Worm (Caenorhabditis elegans) whole organism, midembryonic: ENCODE data around the gene Y53F4B.10.

Experiments used
- T22C8.4 ChIP-seq: fragments of 200-800 bp; sonication (Bioruptor generic); IDR thresholded peaks from 2 replicates; pipeline ENCODE4 v1.3.6; 2022; ENCODE audit warnings: missing genetic modification characterization, missing compliant biosample characterization
- cog-1 ChIP-seq: sonication (generic microtip); optimal IDR thresholded peaks from 2 replicates; lab custom pipeline; 2016; ENCODE audit warnings: missing genetic modification characterization, missing compliant biosample characterization
- flt-1 ChIP-seq: fragments of 200-800 bp; sonication (Bioruptor generic); IDR thresholded peaks from 2 replicates; pipeline ENCODE4 v1.3.6; 2022; ENCODE audit warnings: missing genetic modification characterization, missing compliant biosample characterization
- klf-2 ChIP-seq: fragments of 200-800 bp; sonication (Bioruptor generic); conservative IDR thresholded peaks from 2 replicates; pipeline ENCODE4 v1.3.6; 2022; ENCODE audit warnings: missing genetic modification reagents, missing genetic modification characterization, missing compliant biosample characterization
- med-1 ChIP-seq: sonication (generic microtip); optimal IDR thresholded peaks from 2 replicates; lab custom pipeline; 2017; ENCODE audit warnings: missing genetic modification characterization, mild to moderate bottlenecking, missing compliant biosample characterization, antibody characterized with exemption, missing genetic modification reagents; ENCODE audit not compliant: insufficient read depth
- ref-1 ChIP-seq: fragments of 200-800 bp; sonication (Bioruptor generic); conservative IDR thresholded peaks from 2 replicates; pipeline ENCODE4 v1.3.6; 2022; ENCODE audit warnings: missing genetic modification reagents, missing genetic modification characterization, missing compliant biosample characterization
- tab-1 ChIP-seq: fragments of 200-800 bp; sonication (Bioruptor generic); IDR thresholded peaks from 2 replicates; pipeline ENCODE4 v1.3.6; 2022; ENCODE audit warnings: missing genetic modification characterization, missing compliant biosample characterization
- ztf-23 ChIP-seq: fragments of 200-800 bp; sonication (Bioruptor generic); IDR thresholded peaks from 2 replicates; pipeline ENCODE4 v1.3.6; 2022; ENCODE audit warnings: missing genetic modification reagents, missing genetic modification characterization, missing compliant biosample characterization
- ztf-29 ChIP-seq: fragments of 200-800 bp; sonication (Bioruptor generic); IDR thresholded peaks from 2 replicates; pipeline ENCODE4 v1.3.6; 2022; ENCODE audit warnings: missing genetic modification reagents, missing genetic modification characterization, missing compliant biosample characterization

Y53F4B.10 gene

DNA sequence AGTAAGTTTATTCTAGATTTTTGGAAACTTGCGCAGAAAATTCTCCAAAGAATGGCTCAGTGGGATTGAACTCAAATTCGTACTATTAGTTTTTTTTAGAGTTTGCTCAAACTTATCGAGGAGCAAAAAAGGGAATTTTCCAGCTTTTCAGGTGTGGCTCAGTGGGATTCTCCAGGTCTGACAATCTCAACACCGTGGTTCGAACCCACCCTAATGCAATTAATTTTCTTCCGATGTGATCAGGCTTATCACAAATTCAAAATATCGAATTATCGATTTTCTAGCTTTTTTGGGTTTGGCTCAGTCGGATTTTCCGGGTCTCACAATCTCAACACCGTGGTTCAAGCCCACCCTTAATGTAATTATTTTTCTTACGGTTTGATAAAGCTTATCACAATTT is 36.9 kb downstream of the Y53F4B.10 start:
- TF ChIP-seq klf-2 (GFP tag; lab: Robert Waterston, UW) (no peak), cog-1 (tag; lab: Kevin White, UChicago) (no peak)

DNA sequence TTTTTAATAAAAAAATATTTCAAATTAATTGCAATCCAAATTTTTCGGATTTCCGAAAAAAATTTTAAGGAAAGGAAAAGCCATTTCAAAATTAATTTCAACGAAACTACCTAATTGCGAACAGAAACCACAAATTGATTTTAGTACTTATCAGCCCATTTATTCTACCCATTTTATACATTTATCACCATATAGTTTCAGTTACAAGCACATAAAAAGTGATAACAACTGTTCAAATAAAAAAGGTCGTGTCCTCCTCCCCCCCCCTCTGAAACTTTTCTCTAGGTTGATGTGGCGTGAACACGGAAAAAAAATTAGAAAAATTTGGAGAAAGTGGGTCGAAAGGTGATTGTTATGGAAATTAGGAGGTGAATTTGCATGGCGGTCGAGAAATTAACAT is 38.4 kb downstream of the Y53F4B.10 start:
- TF ChIP-seq ztf-23 (no peak), T22C8.4 (no peak)

DNA sequence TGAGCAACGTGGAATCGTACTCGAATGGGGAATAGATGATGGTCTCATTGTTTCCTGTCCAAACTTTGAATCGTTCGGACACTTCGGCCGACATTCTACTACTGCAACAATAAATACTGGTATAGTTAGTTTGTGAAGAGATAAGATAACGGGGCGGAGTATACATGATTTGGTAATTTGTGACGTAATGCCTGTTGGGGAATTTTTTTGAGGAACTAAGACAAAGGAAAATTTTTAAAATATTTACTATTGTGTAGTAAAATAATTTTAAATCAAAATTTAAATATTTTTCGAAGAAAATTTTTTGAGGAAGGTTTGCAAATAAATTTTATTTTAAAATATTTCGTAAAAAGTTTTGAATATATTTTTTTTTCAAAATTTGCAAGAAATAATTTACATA is 39.3 kb downstream of the Y53F4B.10 start, which contains the start of gene elo-9:
Gene elo-9, minus strand, starts transcription at position 101 of the 400 bp plus-strand sequence.
- no peak for TF ChIP-seq klf-2 (GFP tag; lab: Robert Waterston, UW)
- TF ChIP-seq med-1 (GFP tag; lab: Kevin White, UChicago) = no peak
- TF ChIP-seq ref-1 = no peak
- TF ChIP-seq ztf-23 = no peak
- no peak for TF ChIP-seq flt-1 (GFP tag; lab: Robert Waterston, UW)
- no peak for TF ChIP-seq T22C8.4
- TF ChIP-seq tab-1 (GFP tag; lab: Robert Waterston, UW) = no peak
- TF ChIP-seq ztf-29 (GFP tag; lab: Robert Waterston, UW) = no peak
- no peak for TF ChIP-seq cog-1 (tag; lab: Kevin White, UChicago)

DNA sequence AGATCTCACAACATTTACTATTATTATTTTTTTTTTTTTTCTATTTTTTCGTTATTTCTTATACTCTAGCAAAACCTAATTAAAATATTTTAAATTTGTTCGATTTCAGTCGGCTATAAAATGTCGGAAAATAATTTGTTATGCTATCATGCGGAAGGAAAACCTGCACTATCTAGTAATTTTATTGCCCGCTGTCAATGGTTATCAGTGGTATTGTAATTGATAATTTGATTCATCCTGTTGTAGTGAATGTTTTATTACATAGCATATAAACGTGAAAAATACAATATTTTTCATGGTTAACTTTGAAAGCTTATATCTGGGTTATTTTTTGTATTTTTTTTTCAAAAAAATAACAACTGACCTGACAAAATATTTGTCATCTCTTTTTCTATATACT is 44.0 kb downstream of the Y53F4B.10 start:
- TF ChIP-seq cog-1 (tag; lab: Kevin White, UChicago) (no peak), ref-1 (no peak), med-1 (GFP tag; lab: Kevin White, UChicago) (no peak), T22C8.4 (no peak), ztf-29 (GFP tag; lab: Robert Waterston, UW) (no peak), flt-1 (GFP tag; lab: Robert Waterston, UW) (no peak), tab-1 (GFP tag; lab: Robert Waterston, UW) (no peak), klf-2 (GFP tag; lab: Robert Waterston, UW) (no peak), ztf-23 (no peak)

DNA sequence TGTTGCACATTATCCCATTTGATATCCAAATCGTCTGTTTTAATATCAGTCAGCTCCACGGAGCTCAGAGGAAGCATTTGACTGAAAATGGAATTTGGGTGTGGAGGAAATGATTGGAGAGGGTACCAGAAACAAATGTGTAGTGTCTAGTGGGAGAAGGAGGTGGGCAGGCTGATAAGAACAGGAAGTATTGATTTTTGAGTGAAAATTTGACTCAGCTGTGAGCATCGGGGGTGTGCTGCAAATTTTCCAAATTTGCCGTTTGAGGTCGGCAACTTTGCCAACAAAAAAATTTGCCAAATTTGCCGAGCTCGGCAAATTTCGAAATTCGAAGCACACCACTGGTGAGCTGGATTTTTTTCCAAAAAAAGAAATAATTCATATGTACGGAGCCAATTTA is 45.2 kb downstream of the Y53F4B.10 start, which contains the start of gene Y53F4B.1:
Gene Y53F4B.1, minus strand, starts transcription at position 101 of the 400 bp plus-strand sequence.
- TF ChIP-seq med-1 (GFP tag; lab: Kevin White, UChicago) (no peak), klf-2 (GFP tag; lab: Robert Waterston, UW) (no peak), tab-1 (GFP tag; lab: Robert Waterston, UW) (no peak), T22C8.4 (no peak), ztf-23 (no peak), cog-1 (tag; lab: Kevin White, UChicago) (no peak)

DNA sequence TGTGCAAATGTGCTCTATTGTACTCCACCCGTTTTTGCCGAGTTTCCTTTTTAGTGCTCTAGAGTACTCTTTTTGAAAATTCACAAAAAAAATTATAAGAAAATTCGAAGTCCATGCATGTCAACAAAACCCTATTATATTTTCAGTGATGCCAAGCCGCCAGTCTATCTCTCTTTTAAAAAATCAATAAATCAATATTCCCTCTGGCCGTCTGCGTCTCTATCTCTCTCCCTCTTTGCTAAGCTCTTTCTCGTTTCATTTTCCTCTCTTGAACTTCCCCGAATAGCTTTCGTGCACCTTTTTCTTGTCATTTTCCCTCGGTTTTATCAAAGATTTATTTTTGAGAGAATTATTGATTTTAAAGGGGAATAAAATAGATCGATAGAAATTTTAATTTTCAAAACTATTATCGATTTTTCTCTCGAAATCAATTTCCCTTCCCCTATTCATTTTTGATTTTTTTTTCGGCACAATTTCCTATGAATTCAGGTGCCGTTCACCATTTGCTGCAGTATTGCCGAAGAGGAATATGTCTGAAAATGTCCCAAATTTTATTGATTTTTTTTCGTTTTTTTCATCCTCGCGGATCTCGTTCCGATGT is 50.7 kb downstream of the Y53F4B.10 start:
- no peak for TF ChIP-seq T22C8.4
- no peak for TF ChIP-seq med-1 (GFP tag; lab: Kevin White, UChicago)
- TF ChIP-seq cog-1 (tag; lab: Kevin White, UChicago) = no peak
- TF ChIP-seq tab-1 (GFP tag; lab: Robert Waterston, UW) = no peak
- TF ChIP-seq ztf-23 = no peak
- TF ChIP-seq ref-1 = no peak
- TF ChIP-seq flt-1 (GFP tag; lab: Robert Waterston, UW) = no peak
- TF ChIP-seq klf-2 (GFP tag; lab: Robert Waterston, UW) = no peak
- TF ChIP-seq ztf-29 (GFP tag; lab: Robert Waterston, UW) = no peak
